Worm (Caenorhabditis elegans) whole organism, L3 larva: ENCODE data around the gene F23F12.12.

Experiments
- R02D3.7 ChIP-seq: fragments of 150-350 bp; optimal IDR thresholded peaks from 2 replicates; lab custom pipeline; 2014; ENCODE audit warnings: missing biosample characterization, missing genetic modification characterization
- ZK546.5 ChIP-seq: sonication (generic microtip); optimal IDR thresholded peaks from 2 replicates; lab custom pipeline; 2017; ENCODE audit warnings: missing biosample characterization, missing genetic modification characterization
- aly-2 ChIP-seq: fragments of 150-350 bp; optimal IDR thresholded peaks from 2 replicates; lab custom pipeline; 2014; ENCODE audit warnings: missing biosample characterization, missing genetic modification characterization
- ama-1 ChIP-seq: fragments of 150-350 bp; optimal IDR thresholded peaks from 2 replicates; lab custom pipeline; 2018
- ceh-16 ChIP-seq: sonication (generic microtip); optimal IDR thresholded peaks from 2 replicates; lab custom pipeline; 2017; ENCODE audit warnings: missing biosample characterization, missing genetic modification characterization
- ceh-28 ChIP-seq: fragments of 150-350 bp; optimal IDR thresholded peaks from 2 replicates; lab custom pipeline; 2014; ENCODE audit warnings: missing biosample characterization, missing genetic modification reagents, missing genetic modification characterization
- ceh-82 ChIP-seq: fragments of 150-350 bp; optimal IDR thresholded peaks from 2 replicates; lab custom pipeline; 2014; ENCODE audit warnings: missing biosample characterization, missing genetic modification characterization
- ceh-9 ChIP-seq: sonication (generic microtip); optimal IDR thresholded peaks from 2 replicates; lab custom pipeline; 2018; ENCODE audit warnings: missing biosample characterization, missing genetic modification characterization
- daf-12 ChIP-seq: fragments of 150-350 bp; optimal IDR thresholded peaks from 2 replicates; lab custom pipeline; 2014; ENCODE audit warnings: missing biosample characterization, missing genetic modification reagents, missing genetic modification characterization
- egl-27 ChIP-seq: sonication (generic microtip); optimal IDR thresholded peaks from 4 replicates; lab custom pipeline; 2017; ENCODE audit warnings: missing biosample characterization, missing genetic modification reagents, missing genetic modification characterization
- egl-5 ChIP-seq: fragments of 150-350 bp; optimal IDR thresholded peaks from 2 replicates; lab custom pipeline; 2017; ENCODE audit warnings: missing biosample characterization, missing genetic modification reagents, missing genetic modification characterization, inconsistent platforms
- elt-1 ChIP-seq: fragments of 150-350 bp; optimal IDR thresholded peaks from 2 replicates; lab custom pipeline; 2014; ENCODE audit warnings: missing biosample characterization, missing genetic modification characterization
- elt-2 ChIP-seq: sonication (generic microtip); optimal IDR thresholded peaks from 2 replicates; lab custom pipeline; 2016; ENCODE audit warnings: missing genetic modification reagents, mild to moderate bottlenecking, missing genetic modification characterization, missing compliant biosample characterization
- elt-3 ChIP-seq, 3 experiments: fragments of 150-350 bp in 1 of 3; sonication (generic microtip) in 2 of 3; optimal IDR thresholded peaks; 2 replicates in 2 of 3; 4 replicates in 1 of 3; lab custom pipeline; 2014 to 2017; ENCODE audit warnings: missing biosample characterization in 3 of 3, missing genetic modification characterization in 3 of 3
- eor-1 ChIP-seq, 2 experiments: fragments of 150-350 bp; optimal IDR thresholded peaks; 2 replicates each; lab custom pipeline; 2014 to 2018; ENCODE audit warnings: missing biosample characterization in 2 of 2, missing genetic modification characterization in 2 of 2
- fkh-10 ChIP-seq: sonication (generic microtip); optimal IDR thresholded peaks from 2 replicates; lab custom pipeline; 2017; ENCODE audit warnings: missing biosample characterization, missing genetic modification reagents, missing genetic modification characterization
- fkh-2 ChIP-seq: fragments of 150-350 bp; optimal IDR thresholded peaks from 2 replicates; lab custom pipeline; 2014; ENCODE audit warnings: missing biosample characterization, missing genetic modification reagents, missing genetic modification characterization
- fos-1 ChIP-seq: fragments of 150-350 bp; optimal IDR thresholded peaks from 2 replicates; lab custom pipeline; 2014; ENCODE audit warnings: missing biosample characterization, missing genetic modification characterization
- hmg-11 ChIP-seq: sonication (generic microtip); optimal IDR thresholded peaks from 2 replicates; lab custom pipeline; 2016; ENCODE audit warnings: missing genetic modification characterization, missing compliant biosample characterization
- jun-1 ChIP-seq: fragments of 150-350 bp; optimal IDR thresholded peaks from 2 replicates; lab custom pipeline; 2014; ENCODE audit warnings: missing biosample characterization, missing genetic modification reagents, missing genetic modification characterization
- lin-15B ChIP-seq: fragments of 150-350 bp; optimal IDR thresholded peaks from 2 replicates; lab custom pipeline; 2014; ENCODE audit warnings: missing biosample characterization, missing genetic modification characterization
- lin-39 ChIP-seq: fragments of 150-350 bp; optimal IDR thresholded peaks from 2 replicates; lab custom pipeline; 2018; ENCODE audit warnings: missing biosample characterization, missing genetic modification reagents, missing genetic modification characterization
- lsy-12 ChIP-seq: sonication (generic microtip); optimal IDR thresholded peaks from 2 replicates; lab custom pipeline; 2016; ENCODE audit warnings: mild to moderate bottlenecking, missing genetic modification characterization, missing compliant biosample characterization
- mdl-1 ChIP-seq: fragments of 150-350 bp; optimal IDR thresholded peaks from 2 replicates; lab custom pipeline; 2014; ENCODE audit warnings: missing biosample characterization, missing genetic modification characterization
- mml-1 ChIP-seq: fragments of 150-350 bp; sonication (generic microtip); optimal IDR thresholded peaks from 3 replicates; lab custom pipeline; 2014; ENCODE audit warnings: missing biosample characterization, missing genetic modification characterization
- nfya-1 ChIP-seq: sonication (generic microtip); optimal IDR thresholded peaks from 2 replicates; lab custom pipeline; 2017; ENCODE audit warnings: missing genetic modification characterization, mild to moderate bottlenecking, missing compliant biosample characterization, antibody characterized with exemption, moderate library complexity; ENCODE audit not compliant: insufficient read depth
- nhr-11 ChIP-seq: fragments of 150-350 bp; optimal IDR thresholded peaks from 2 replicates; lab custom pipeline; 2014; ENCODE audit warnings: missing biosample characterization, missing genetic modification characterization
- nhr-12 ChIP-seq: fragments of 150-350 bp; optimal IDR thresholded peaks from 2 replicates; lab custom pipeline; 2014; ENCODE audit warnings: missing biosample characterization, missing genetic modification characterization
- nhr-23 ChIP-seq: fragments of 150-350 bp; optimal IDR thresholded peaks from 2 replicates; lab custom pipeline; 2014; ENCODE audit warnings: missing biosample characterization, missing genetic modification reagents, missing genetic modification characterization
- nhr-237 ChIP-seq: fragments of 150-350 bp; optimal IDR thresholded peaks from 2 replicates; lab custom pipeline; 2014; ENCODE audit warnings: missing biosample characterization, missing genetic modification characterization
- nhr-25 ChIP-seq: sonication (generic microtip); optimal IDR thresholded peaks from 2 replicates; lab custom pipeline; 2017; ENCODE audit warnings: missing biosample characterization, missing genetic modification characterization
- nhr-28 ChIP-seq: fragments of 150-350 bp; optimal IDR thresholded peaks from 2 replicates; lab custom pipeline; 2014; ENCODE audit warnings: missing biosample characterization, missing genetic modification characterization
- nhr-43 ChIP-seq: sonication (generic microtip); optimal IDR thresholded peaks from 2 replicates; lab custom pipeline; 2016; ENCODE audit warnings: mild to moderate bottlenecking, missing genetic modification characterization, missing compliant biosample characterization; ENCODE audit not compliant: poor library complexity, severe bottlenecking
- nhr-67 ChIP-seq: fragments of 150-350 bp; optimal IDR thresholded peaks from 2 replicates; lab custom pipeline; 2014; ENCODE audit warnings: missing biosample characterization, missing genetic modification characterization
- nhr-76 ChIP-seq: fragments of 150-350 bp; sonication (generic microtip); optimal IDR thresholded peaks from 5 replicates; lab custom pipeline; 2014; ENCODE audit warnings: missing biosample characterization, missing genetic modification characterization
- nhr-77 ChIP-seq: fragments of 150-350 bp; optimal IDR thresholded peaks from 2 replicates; lab custom pipeline; 2014; ENCODE audit warnings: missing biosample characterization, missing genetic modification characterization
- pha-4 ChIP-seq: fragments of 150-350 bp; optimal IDR thresholded peaks from 2 replicates; lab custom pipeline; 2014; ENCODE audit warnings: missing biosample characterization, missing genetic modification reagents, missing genetic modification characterization
- pqm-1 ChIP-seq: fragments of 150-350 bp; optimal IDR thresholded peaks from 2 replicates; lab custom pipeline; 2017; ENCODE audit warnings: missing biosample characterization, missing genetic modification characterization, inconsistent platforms
- sea-2 ChIP-seq: fragments of 150-350 bp; sonication (generic microtip); optimal IDR thresholded peaks from 4 replicates; lab custom pipeline; 2014; ENCODE audit warnings: missing biosample characterization, missing genetic modification reagents, missing genetic modification characterization
- skn-1 ChIP-seq: fragments of 150-350 bp; optimal IDR thresholded peaks from 2 replicates; lab custom pipeline; 2014; ENCODE audit warnings: missing biosample characterization, missing genetic modification characterization
- snpc-4 ChIP-seq: fragments of 150-350 bp; optimal IDR thresholded peaks from 2 replicates; lab custom pipeline; 2014; ENCODE audit warnings: missing biosample characterization, missing genetic modification characterization
- tbx-2 ChIP-seq: sonication (generic microtip); optimal IDR thresholded peaks from 2 replicates; lab custom pipeline; 2016; ENCODE audit warnings: mild to moderate bottlenecking, missing genetic modification characterization, missing compliant biosample characterization
- unc-39 ChIP-seq: sonication (generic microtip); optimal IDR thresholded peaks from 4 replicates; lab custom pipeline; 2017; ENCODE audit warnings: missing biosample characterization, missing genetic modification characterization
- unc-62 ChIP-seq: fragments of 150-350 bp; sonication (generic microtip); optimal IDR thresholded peaks from 4 replicates; lab custom pipeline; 2014; ENCODE audit warnings: missing biosample characterization, missing genetic modification reagents, missing genetic modification characterization
- zag-1 ChIP-seq: fragments of 150-350 bp; optimal IDR thresholded peaks from 2 replicates; lab custom pipeline; 2014; ENCODE audit warnings: missing biosample characterization, missing genetic modification characterization
- ztf-11 ChIP-seq: fragments of 150-350 bp; optimal IDR thresholded peaks from 2 replicates; lab custom pipeline; 2014; ENCODE audit warnings: missing biosample characterization, missing genetic modification characterization
- ztf-4 ChIP-seq: fragments of 150-350 bp; optimal IDR thresholded peaks from 2 replicates; lab custom pipeline; 2014; ENCODE audit warnings: missing biosample characterization, missing genetic modification characterization

Gene F23F12.12

DNA sequence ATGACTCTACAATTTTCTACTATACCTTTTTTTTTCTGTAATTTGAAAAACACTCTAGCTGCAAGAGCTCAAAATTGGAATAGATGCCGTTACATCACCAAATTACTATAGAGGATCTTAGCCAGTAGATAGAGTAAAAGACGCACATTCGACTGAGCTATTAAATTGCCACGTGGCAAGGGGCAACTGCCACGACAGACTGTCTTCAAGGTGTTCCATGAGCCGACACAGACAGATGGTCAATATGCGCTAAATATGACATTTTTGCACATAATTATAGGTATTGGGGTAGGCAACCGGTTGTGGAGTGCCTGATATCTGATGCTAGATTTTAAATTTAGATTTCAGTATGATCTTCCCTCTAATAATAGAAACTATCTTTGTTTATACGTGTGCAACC, 28.5 kb upstream of the F23F12.12 start:
- TF ChIP-seq eor-1 (tag; optimal IDR thresholded peaks at IDR 0.05; lab: Kevin White, UChicago) (no peak), R02D3.7 (no peak), ceh-82 (tag; lab: Kevin White, UChicago) (no peak), nhr-23 (tag; lab: Kevin White, UChicago) (no peak), nhr-76 (tag; lab: Kevin White, UChicago) (no peak), nhr-237 (no peak), ceh-16 (tag; lab: Kevin White, UChicago) (no peak), unc-62 (no peak), pqm-1 (no peak), ZK546.5 (tag; lab: Kevin White, UChicago) (no peak), lin-39 (tag; lab: Kevin White, UChicago) (no peak), nhr-67 (tag; lab: Kevin White, UChicago) (no peak), ceh-28 (no peak), pha-4 (tag; lab: Kevin White, UChicago) (no peak), snpc-4 (no peak), ztf-11 (tag; lab: Kevin White, UChicago) (no peak), fkh-2 (tag; lab: Kevin White, UChicago) (no peak)

DNA sequence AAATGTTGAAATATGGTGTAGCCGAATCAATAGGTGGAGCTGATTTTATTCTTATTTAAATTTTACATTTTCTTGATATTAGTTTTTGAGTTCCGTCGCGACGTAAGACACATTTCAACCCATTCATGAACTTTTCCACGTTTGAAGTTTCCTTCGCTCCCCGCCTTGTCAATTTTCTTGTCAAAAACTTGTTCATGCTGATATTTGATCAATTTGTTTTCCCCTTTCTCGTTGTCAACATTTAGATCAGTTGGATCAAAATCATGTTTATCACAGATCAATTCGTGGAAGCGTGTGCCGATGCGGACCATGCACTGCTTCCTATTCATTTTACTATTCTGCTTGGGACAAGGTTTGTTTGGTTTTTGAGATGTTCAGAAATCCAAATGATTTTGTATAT, 25.0 kb upstream of the F23F12.12 start, which contains the start of gene chtb-2:
TSS of gene chtb-2 (plus strand) at position 301 of the 400 bp plus-strand sequence.
- TF ChIP-seq ceh-28, result no peak
- TF ChIP-seq skn-1, result no peak
- TF ChIP-seq fos-1 (tag; lab: Kevin White, UChicago), result no peak
- no peak for TF ChIP-seq lin-39 (tag; lab: Kevin White, UChicago)
- no peak for TF ChIP-seq daf-12
- TF ChIP-seq nhr-25, result no peak

DNA sequence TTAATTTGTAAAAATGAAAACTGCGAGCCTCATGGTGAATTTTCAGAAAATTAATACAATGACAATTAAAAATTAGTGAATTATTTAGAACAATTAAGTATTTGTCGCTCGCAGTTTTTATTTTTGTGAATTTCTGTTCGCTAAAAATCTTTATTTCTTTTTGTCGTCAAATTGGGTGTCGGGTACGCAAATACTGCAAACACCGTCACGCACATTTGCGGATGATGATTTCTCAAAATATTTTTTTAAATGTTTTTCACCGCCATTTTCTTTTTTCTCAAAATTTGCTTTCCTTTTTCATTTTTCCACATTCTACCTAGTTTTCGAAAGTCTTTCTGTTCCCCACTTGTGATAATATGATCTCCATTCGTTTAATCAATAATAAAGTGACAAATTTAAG, 19.0 kb upstream of the F23F12.12 start:
- TF ChIP-seq nhr-25 (no peak), nhr-77 (tag; lab: Kevin White, UChicago) (no peak), nhr-76 (tag; lab: Kevin White, UChicago) (no peak), elt-2 (peak; percentile 13), hmg-11 (tag; lab: Kevin White, UChicago) (no peak), daf-12 (no peak), nhr-11 (tag; lab: Kevin White, UChicago) (no peak), ztf-11 (tag; lab: Kevin White, UChicago) (no peak), lin-39 (tag; lab: Kevin White, UChicago) (no peak), sea-2 (no peak), unc-39 (tag; lab: Kevin White, UChicago) (no peak), nhr-28 (tag; lab: Kevin White, UChicago) (no peak), nhr-12 (tag; lab: Kevin White, UChicago) (no peak), jun-1 (tag; lab: Kevin White, UChicago) (no peak), elt-3 (tag; optimal IDR thresholded peaks at IDR 0.05; lab: Kevin White, UChicago) (no peak), eor-1 (tag; optimal IDR thresholded peaks at IDR 0.05; lab: Kevin White, UChicago) (no peak), lsy-12 (no peak), nhr-237 (no peak), ceh-28 (no peak), mml-1 (tag; lab: Kevin White, UChicago) (no peak), mdl-1 (tag; lab: Kevin White, UChicago) (no peak), unc-62 (no peak), nhr-43 (peak; percentile 24), ceh-9 (tag; lab: Kevin White, UChicago) (no peak), ZK546.5 (tag; lab: Kevin White, UChicago) (no peak), egl-5 (tag; lab: Kevin White, UChicago) (no peak), tbx-2 (tag; lab: Kevin White, UChicago) (no peak), fos-1 (tag; lab: Kevin White, UChicago) (no peak), fkh-10 (GFP tag; lab: Kevin White, UChicago) (no peak), nhr-23 (tag; lab: Kevin White, UChicago) (peak; percentile 41), fkh-2 (tag; lab: Kevin White, UChicago) (no peak), nhr-67 (tag; lab: Kevin White, UChicago) (no peak), R02D3.7 (peak; percentile 10), nfya-1 (tag; lab: Kevin White, UChicago) (peak; percentile 62), lin-15B (tag; lab: Kevin White, UChicago) (peak; percentile 39), pha-4 (tag; lab: Kevin White, UChicago) (peak; percentile 58), ama-1 (lab: Kevin White, UChicago) (no peak), zag-1 (tag; lab: Kevin White, UChicago) (no peak), snpc-4 (peak; percentile 7), ceh-82 (tag; lab: Kevin White, UChicago) (no peak), pqm-1 (no peak), egl-27 (tag; lab: Kevin White, UChicago) (no peak), elt-1 (tag; lab: Kevin White, UChicago) (no peak), skn-1 (peak; percentile 98), aly-2 (tag; lab: Kevin White, UChicago) (no peak), ztf-4 (no peak), ceh-16 (tag; lab: Kevin White, UChicago) (no peak)
